Fruit fly (Drosophila melanogaster) whole organism, embryonic: Measurements from ENCODE around the gene CG4382.
A peak's percentile ranks its signal among the peaks of the same experiment; 100 is the strongest.

Experiments used
- B-H1 ChIP-seq: fragments of 200-800 bp; sonication (Bioruptor generic); IDR thresholded peaks from 3 replicates; pipeline ENCODE4 v1.3.6; 2022; ENCODE audit warnings: missing biosample characterization, missing genetic modification characterization
- CG10462 ChIP-seq: fragments of 200-800 bp; sonication (Bioruptor generic); optimal IDR thresholded peaks from 2 replicates; lab custom pipeline; 2016; ENCODE audit warnings: missing biosample characterization, missing genetic modification characterization
- CG12659 ChIP-seq: fragments of 200-800 bp; sonication (Bioruptor generic); optimal IDR thresholded peaks from 3 replicates; lab custom pipeline; 2017; ENCODE audit warnings: mild to moderate bottlenecking, missing biosample characterization, missing genetic modification reagents, missing genetic modification characterization
- CG12942 ChIP-seq: fragments of 200-800 bp; sonication (Bioruptor generic); optimal IDR thresholded peaks from 3 replicates; lab custom pipeline; 2016; ENCODE audit warnings: missing biosample characterization, missing genetic modification characterization
- CG13424 ChIP-seq: fragments of 200-800 bp; sonication (Bioruptor generic); optimal IDR thresholded peaks from 2 replicates; lab custom pipeline; 2019; ENCODE audit warnings: missing biosample characterization, mild to moderate bottlenecking, missing genetic modification characterization, moderate library complexity
- CG14965 ChIP-seq: fragments of 200-800 bp; sonication (Bioruptor generic); optimal IDR thresholded peaks from 2 replicates; lab custom pipeline; 2016; ENCODE audit warnings: missing biosample characterization, missing genetic modification characterization, borderline replicate concordance
- CG1529 ChIP-seq: fragments of 200-800 bp; sonication (Bioruptor generic); optimal IDR thresholded peaks from 3 replicates; lab custom pipeline; 2018; ENCODE audit warnings: missing biosample characterization, missing genetic modification characterization
- CG15514 ChIP-seq: fragments of 200-800 bp; sonication (Bioruptor generic); optimal IDR thresholded peaks from 3 replicates; lab custom pipeline; 2017; ENCODE audit warnings: missing biosample characterization, missing genetic modification characterization, mild to moderate bottlenecking, moderate library complexity, missing genetic modification reagents
- CG18764 ChIP-seq: fragments of 200-800 bp; sonication (Bioruptor generic); optimal IDR thresholded peaks from 3 replicates; lab custom pipeline; 2016; ENCODE audit warnings: missing biosample characterization, missing genetic modification characterization
- CG3407 ChIP-seq: fragments of 200-800 bp; sonication (Bioruptor generic); optimal IDR thresholded peaks from 2 replicates; lab custom pipeline; 2018; ENCODE audit warnings: missing biosample characterization, mild to moderate bottlenecking, missing genetic modification characterization
- CG42726 ChIP-seq: fragments of 200-800 bp; sonication (Bioruptor generic); IDR thresholded peaks from 2 replicates; pipeline ENCODE4 v1.3.6; 2022; ENCODE audit warnings: missing biosample characterization, missing genetic modification characterization; ENCODE audit not compliant: partially characterized antibody
- CG4360 ChIP-seq: fragments of 200-800 bp; sonication (Bioruptor generic); IDR thresholded peaks from 2 replicates; pipeline ENCODE4 v1.3.6; 2022; ENCODE audit warnings: missing biosample characterization, missing genetic modification characterization
- CG43689 ChIP-seq: fragments of 200-800 bp; sonication (Bioruptor generic); IDR thresholded peaks from 2 replicates; pipeline ENCODE4 v1.3.6; 2022; ENCODE audit warnings: missing biosample characterization, missing genetic modification characterization
- CG6175 ChIP-seq: fragments of 200-800 bp; sonication (Bioruptor generic); IDR thresholded peaks from 3 replicates; pipeline ENCODE4 v1.3.6; 2022; ENCODE audit warnings: missing biosample characterization, missing genetic modification characterization
- CG6791 ChIP-seq: fragments of 200-800 bp; sonication (Bioruptor generic); IDR thresholded peaks from 3 replicates; pipeline ENCODE4 v1.3.6; 2022; ENCODE audit warnings: missing biosample characterization, missing genetic modification characterization; ENCODE audit not compliant: partially characterized antibody
- CG7372 ChIP-seq: fragments of 200-800 bp; sonication (Bioruptor generic); IDR thresholded peaks from 2 replicates; pipeline ENCODE4 v1.3.6; 2022; ENCODE audit warnings: missing biosample characterization, missing genetic modification characterization
- CG7839 ChIP-seq: fragments of 200-800 bp; sonication (Bioruptor generic); optimal IDR thresholded peaks from 3 replicates; lab custom pipeline; 2018; ENCODE audit warnings: missing biosample characterization, mild to moderate bottlenecking, missing genetic modification characterization, moderate library complexity
- CG8478 ChIP-seq: fragments of >200 bp; optimal IDR thresholded peaks from 2 replicates; lab custom pipeline; 2018
- CG8765 ChIP-seq: fragments of 200-800 bp; sonication (Bioruptor generic); IDR thresholded peaks from 2 replicates; pipeline ENCODE4 v1.3.6; 2022; ENCODE audit warnings: missing biosample characterization, missing genetic modification characterization
- CG8924 ChIP-seq: fragments of 200-800 bp; optimal IDR thresholded peaks from 3 replicates; lab custom pipeline; 2019; ENCODE audit warnings: missing biosample characterization, mild to moderate bottlenecking, missing genetic modification characterization, moderate library complexity
- CG9215 ChIP-seq: fragments of 200-800 bp; sonication (Bioruptor generic); IDR thresholded peaks from 2 replicates; pipeline ENCODE4 v1.3.6; 2022; ENCODE audit warnings: missing biosample characterization, missing genetic modification characterization
- CG9727 ChIP-seq: fragments of 200-800 bp; sonication (Bioruptor generic); optimal IDR thresholded peaks from 3 replicates; lab custom pipeline; 2017; ENCODE audit warnings: missing biosample characterization, mild to moderate bottlenecking, missing genetic modification characterization
- Dip2 ChIP-seq: fragments of 200-800 bp; sonication (Bioruptor generic); IDR thresholded peaks from 2 replicates; pipeline ENCODE4 v1.3.6; 2022; ENCODE audit warnings: missing biosample characterization, missing genetic modification characterization
- Gsc ChIP-seq: fragments of 200-800 bp; sonication (Bioruptor generic); IDR thresholded peaks from 2 replicates; pipeline ENCODE4 v1.3.6; 2022; ENCODE audit warnings: missing biosample characterization, missing genetic modification characterization
- H2.0 ChIP-seq: fragments of 200-800 bp; sonication (Bioruptor generic); IDR thresholded peaks from 2 replicates; pipeline ENCODE4 v1.3.6; 2022; ENCODE audit warnings: missing biosample characterization, missing genetic modification characterization
- HHEX ChIP-seq: fragments of 200-800 bp; sonication (Bioruptor generic); optimal IDR thresholded peaks from 3 replicates; lab custom pipeline; 2017; ENCODE audit warnings: missing biosample characterization, mild to moderate bottlenecking, missing genetic modification characterization, missing genetic modification reagents
- HLH3B ChIP-seq: fragments of 200-800 bp; sonication (Bioruptor generic); IDR thresholded peaks from 2 replicates; pipeline ENCODE4 v1.3.6; 2022; ENCODE audit warnings: missing biosample characterization, missing genetic modification characterization
- HLH54F ChIP-seq: fragments of 200-800 bp; sonication (Bioruptor generic); optimal IDR thresholded peaks from 3 replicates; lab custom pipeline; 2016; ENCODE audit warnings: missing biosample characterization, missing genetic modification characterization
- Mad ChIP-seq: fragments of 200-800 bp; sonication (Bioruptor generic); optimal IDR thresholded peaks from 2 replicates; lab custom pipeline; 2016; ENCODE audit warnings: missing biosample characterization, missing genetic modification characterization
- Max ChIP-seq: fragments of 200-800 bp; sonication (Bioruptor generic); optimal IDR thresholded peaks from 2 replicates; lab custom pipeline; 2016; ENCODE audit warnings: missing biosample characterization, mild to moderate bottlenecking, missing genetic modification characterization
- NfI ChIP-seq: fragments of 200-800 bp; sonication (Bioruptor generic); optimal IDR thresholded peaks from 3 replicates; lab custom pipeline; 2018; ENCODE audit warnings: missing biosample characterization, mild to moderate bottlenecking, missing genetic modification characterization, moderate library complexity
- Ssrp ChIP-seq: fragments of 200-800 bp; sonication (Bioruptor generic); optimal IDR thresholded peaks from 2 replicates; lab custom pipeline; 2018; ENCODE audit warnings: missing biosample characterization, mild to moderate bottlenecking, missing genetic modification characterization, moderate library complexity
- Trl ChIP-seq, 3 experiments: fragments of >200 bp in 2 of 3; fragments of 200-800 bp in 1 of 3; sonication (Bioruptor generic) in 1 of 3; optimal IDR thresholded peaks; 2 replicates in 1 of 3; 3 replicates in 2 of 3; lab custom pipeline; 2016 to 2017; ENCODE audit warnings: missing biosample characterization in 1 of 3, missing genetic modification characterization in 1 of 3
- bsh ChIP-seq, 2 experiments: fragments of 200-800 bp; sonication (Bioruptor generic); optimal IDR thresholded peaks; 2 replicates each; lab custom pipeline; 2017 to 2018; ENCODE audit warnings: mild to moderate bottlenecking in 2 of 2, missing biosample characterization in 2 of 2, missing genetic modification characterization in 2 of 2, moderate library complexity in 1 of 2
- corto ChIP-seq: fragments of 200-800 bp; sonication (Bioruptor generic); optimal IDR thresholded peaks from 2 replicates; lab custom pipeline; 2016; ENCODE audit warnings: missing biosample characterization, mild to moderate bottlenecking, missing genetic modification characterization, moderate library complexity
- dimm ChIP-seq: fragments of 200-800 bp; sonication (Bioruptor generic); IDR thresholded peaks from 2 replicates; pipeline ENCODE4 v1.3.6; 2022; ENCODE audit warnings: missing biosample characterization, missing genetic modification characterization
- gfzf ChIP-seq: fragments of 200-800 bp; sonication (Bioruptor generic); optimal IDR thresholded peaks from 2 replicates; lab custom pipeline; 2016; ENCODE audit warnings: missing biosample characterization, mild to moderate bottlenecking, missing genetic modification characterization, moderate library complexity
- kni ChIP-seq: fragments of 200-800 bp; sonication (Bioruptor generic); optimal IDR thresholded peaks from 3 replicates; lab custom pipeline; 2017; ENCODE audit warnings: mild to moderate bottlenecking, missing biosample characterization, missing genetic modification reagents, missing genetic modification characterization
- lbe ChIP-seq: fragments of 200-800 bp; sonication (Bioruptor generic); optimal IDR thresholded peaks from 2 replicates; lab custom pipeline; 2016; ENCODE audit warnings: missing biosample characterization, mild to moderate bottlenecking, missing genetic modification characterization
- lmd ChIP-seq: fragments of 200-800 bp; sonication (Bioruptor generic); IDR thresholded peaks from 2 replicates; pipeline ENCODE4 v1.3.6; 2022; ENCODE audit warnings: missing biosample characterization, missing genetic modification characterization
- otp ChIP-seq: fragments of 200-800 bp; sonication (Bioruptor generic); IDR thresholded peaks from 3 replicates; pipeline ENCODE4, ENCODE4 v1.3.6; 2022; ENCODE audit warnings: missing biosample characterization, missing genetic modification characterization
- pita ChIP-seq: fragments of 200-800 bp; sonication (Bioruptor generic); optimal IDR thresholded peaks from 2 replicates; lab custom pipeline; 2017; ENCODE audit warnings: missing biosample characterization, mild to moderate bottlenecking, missing genetic modification characterization
- salm ChIP-seq: fragments of 200-800 bp; sonication (Bioruptor generic); optimal IDR thresholded peaks from 2 replicates; lab custom pipeline; 2018; ENCODE audit warnings: missing biosample characterization, mild to moderate bottlenecking, missing genetic modification characterization
- seq ChIP-seq: fragments of 200-800 bp; sonication (Bioruptor generic); IDR thresholded peaks from 2 replicates; pipeline ENCODE4 v1.3.6; 2022; ENCODE audit warnings: missing biosample characterization, missing genetic modification characterization
- slbo ChIP-seq: fragments of 200-800 bp; sonication (Bioruptor generic); IDR thresholded peaks from 2 replicates; pipeline ENCODE4 v1.3.6; 2022; ENCODE audit warnings: missing biosample characterization, missing genetic modification characterization
- ssp ChIP-seq: fragments of 200-800 bp; sonication (Bioruptor generic); IDR thresholded peaks from 2 replicates; pipeline ENCODE4 v1.3.6; 2022; ENCODE audit warnings: missing biosample characterization, missing genetic modification characterization
- tup ChIP-seq: fragments of 200-800 bp; sonication (Bioruptor generic); optimal IDR thresholded peaks from 2 replicates; lab custom pipeline; 2016; ENCODE audit warnings: missing biosample characterization, mild to moderate bottlenecking, missing genetic modification characterization, moderate library complexity
- vfl ChIP-seq: fragments of 200-800 bp; sonication (Bioruptor generic); optimal IDR thresholded peaks from 2 replicates; lab custom pipeline; 2016; ENCODE audit warnings: missing biosample characterization, missing genetic modification characterization
- yki ChIP-seq: fragments of >200 bp; optimal IDR thresholded peaks from 3 replicates; lab custom pipeline; 2018
- zfh1 ChIP-seq: fragments of 200-800 bp; sonication (Bioruptor generic); IDR thresholded peaks from 3 replicates; pipeline ENCODE4 v1.3.6; 2022; ENCODE audit warnings: missing biosample characterization, missing genetic modification characterization

Gene CG4382

DNA sequence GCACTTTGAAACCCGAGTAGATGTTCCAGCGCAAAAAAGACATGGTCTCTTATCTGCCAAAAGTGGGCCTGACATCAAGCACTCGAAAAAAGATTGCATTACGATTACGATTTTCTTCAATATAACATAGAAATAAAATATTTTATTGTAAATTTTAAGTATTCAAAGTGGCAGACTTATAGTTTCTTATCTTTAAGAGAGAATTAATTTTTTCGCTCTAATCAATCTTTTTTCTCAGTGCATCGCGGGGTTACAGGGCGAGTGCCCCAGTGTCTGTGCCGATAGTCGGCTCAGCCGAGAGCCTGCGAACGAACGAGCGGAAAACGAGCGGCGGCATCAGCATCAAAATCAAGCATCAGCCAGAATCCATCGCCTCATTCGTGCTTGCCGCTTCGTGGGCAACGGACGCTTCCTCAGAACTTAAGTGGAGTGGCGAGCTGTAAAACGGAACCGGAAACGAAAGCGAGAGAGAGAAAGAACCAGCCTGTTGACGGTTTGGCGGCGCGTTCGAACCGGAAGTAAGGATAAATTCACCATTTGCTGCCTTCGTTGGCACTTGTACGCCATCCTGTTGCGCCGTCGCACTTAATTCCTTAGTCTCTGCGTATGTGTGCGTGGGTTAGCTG, 33.3 kb upstream of the CG4382 start, which contains the start of gene Apoltp (continued):
- peak; percentile 76 for TF ChIP-seq CG15514 (GFP tag; lab: Kevin White, UChicago)
- peak; percentile 53; the same call in 1 of the 2 replicates for TF ChIP-seq CG7372 (GFP tag; lab: Robert Waterston, UW)
- TF ChIP-seq ssp (GFP tag; lab: Robert Waterston, UW), result peak; percentile 52
- TF ChIP-seq H2.0, result peak; percentile 49
- peak; percentile 66 for TF ChIP-seq Max
- peak; percentile 72 for TF ChIP-seq HHEX (GFP tag; lab: Kevin White, UChicago)
- TF ChIP-seq CG9727 (GFP tag; lab: Kevin White, UChicago), result peak; percentile 77
- TF ChIP-seq CG6791 (GFP tag; lab: Robert Waterston, UW), result no peak
- no peak for TF ChIP-seq CG3407
- 0 out of 3 replicates have a peak, but pooled peaks have one; percentile 20 for TF ChIP-seq otp (GFP tag; lab: Robert Waterston, UW)
- peak; percentile 60 for TF ChIP-seq CG13424 (tag; lab: Kevin White, UChicago)
- TF ChIP-seq CG18764 (GFP tag; lab: Kevin White, UChicago), result peak; percentile 46
- no peak for TF ChIP-seq CG6175
- TF ChIP-seq NfI (GFP tag; lab: Kevin White, UChicago), result peak; percentile 63
- no peak for TF ChIP-seq yki (lab: Kevin White, UChicago)
- TF ChIP-seq CG12942, result no peak
- TF ChIP-seq CG14965 (GFP tag; lab: Kevin White, UChicago), result no peak
- peak; percentile 55; the same call in 2 of the 3 replicates for TF ChIP-seq B-H1 (GFP tag; lab: Robert Waterston, UW)
- peak; percentile 85 for TF ChIP-seq slbo (GFP tag; lab: Robert Waterston, UW)
- peak; percentile 69; the same call in 2 of the 3 replicates for TF ChIP-seq zfh1 (GFP tag; lab: Robert Waterston, UW)
- TF ChIP-seq Ssrp (tag; lab: Kevin White, UChicago), result peak; percentile 46
- TF ChIP-seq CG8765, result no peak
- no peak for TF ChIP-seq Dip2
- no peak for TF ChIP-seq CG43689
- TF ChIP-seq vfl (GFP tag; lab: Kevin White, UChicago), result no peak
- no peak for TF ChIP-seq pita
- peak; percentile 59 for TF ChIP-seq CG8924
- TF ChIP-seq HLH54F (GFP tag; lab: Kevin White, UChicago), result no peak
- TF ChIP-seq lmd, result peak; percentile 78
- no peak for TF ChIP-seq CG8478 (lab: Kevin White, UChicago)
- TF ChIP-seq dimm (GFP tag; lab: Robert Waterston, UW), result no peak
- peak in 1 of 2 experiments; percentile 58 for TF ChIP-seq bsh (GFP tag; optimal IDR thresholded peaks at IDR 0.05; lab: Kevin White, UChicago)
- peak; percentile 38 for TF ChIP-seq corto
- TF ChIP-seq CG4360, result no peak
- TF ChIP-seq tup (GFP tag; lab: Kevin White, UChicago), result peak; percentile 35
- TF ChIP-seq lbe, result no peak
- TF ChIP-seq CG42726 (GFP tag; lab: Robert Waterston, UW), result no peak
- TF ChIP-seq CG10462 (GFP tag; lab: Kevin White, UChicago), result no peak
- TF ChIP-seq seq (GFP tag; lab: Robert Waterston, UW), result peak; percentile 55
- peak; percentile 41; the same call in 1 of the 2 replicates for TF ChIP-seq CG9215 (GFP tag; lab: Robert Waterston, UW)
- no peak for TF ChIP-seq Mad
- peak; percentile 9 for TF ChIP-seq CG1529 (GFP tag; lab: Kevin White, UChicago)
- peak; percentile 83 for TF ChIP-seq CG7839 (tag; lab: Kevin White, UChicago)
- TF ChIP-seq gfzf, result no peak
- peak; percentile 79; the same call in 1 of the 2 replicates for TF ChIP-seq HLH3B (GFP tag; lab: Robert Waterston, UW)
- no peak for TF ChIP-seq Trl (optimal IDR thresholded peaks at IDR 0.05; lab: Kevin White, UChicago)
- TF ChIP-seq Trl (GFP tag; optimal IDR thresholded peaks at IDR 0.05; lab: Kevin White, UChicago), result peak; percentile 20
- no peak for TF ChIP-seq salm
- TF ChIP-seq Gsc (GFP tag; lab: Robert Waterston, UW), result peak; percentile 48; the same call in 1 of the 2 replicates
- no peak for TF ChIP-seq kni
- peak; percentile 35 for TF ChIP-seq CG12659 (GFP tag; lab: Kevin White, UChicago)
